Worm (Caenorhabditis elegans) whole organism, early embryonic: ENCODE measurements around the gene ubc-1.

Experiments used
- F13C5.2 ChIP-seq: sonication (generic microtip); optimal IDR thresholded peaks from 2 replicates; lab custom pipeline; 2017; ENCODE audit warnings: mild to moderate bottlenecking, missing genetic modification characterization, inconsistent platforms, missing compliant biosample characterization
- aly-1 ChIP-seq: sonication (generic microtip); optimal IDR thresholded peaks from 2 replicates; lab custom pipeline; 2016; ENCODE audit warnings: missing genetic modification characterization, missing compliant biosample characterization
- ama-1 ChIP-seq: fragments of 150-350 bp; optimal IDR thresholded peaks from 2 replicates; lab custom pipeline; 2014
- ceh-36 ChIP-seq: sonication (generic microtip); optimal IDR thresholded peaks from 2 replicates; lab custom pipeline; 2016; ENCODE audit warnings: missing genetic modification characterization, inconsistent platforms, missing compliant biosample characterization
- ets-7 ChIP-seq: sonication (generic microtip); optimal IDR thresholded peaks from 2 replicates; lab custom pipeline; 2016; ENCODE audit warnings: missing genotype, missing genetic modification characterization, missing compliant biosample characterization
- flt-1 ChIP-seq: fragments of 200-800 bp; sonication (Bioruptor generic); IDR thresholded peaks from 2 replicates; pipeline ENCODE4 v1.3.6; 2022; ENCODE audit warnings: missing genetic modification characterization, missing compliant biosample characterization
- hmbx-1 ChIP-seq: sonication (generic microtip); optimal IDR thresholded peaks from 2 replicates; lab custom pipeline; 2016; ENCODE audit warnings: mild to moderate bottlenecking, missing genetic modification characterization, missing compliant biosample characterization
- hmg-4 ChIP-seq: fragments of 200-800 bp; sonication (Bioruptor generic); optimal IDR thresholded peaks from 2 replicates; lab custom pipeline; 2018; ENCODE audit warnings: mild to moderate bottlenecking, missing genetic modification characterization, missing compliant biosample characterization
- scrt-1 ChIP-seq: fragments of 200-800 bp; sonication (Bioruptor generic); IDR thresholded peaks from 2 replicates; pipeline ENCODE4 v1.3.6; 2022; ENCODE audit warnings: missing genetic modification characterization, missing compliant biosample characterization
- sea-1 ChIP-seq: fragments of 200-800 bp; sonication (Bioruptor generic); conservative IDR thresholded peaks from 2 replicates; pipeline ENCODE4 v1.3.6; 2022; ENCODE audit warnings: missing genetic modification characterization, missing compliant biosample characterization
- tbx-11 ChIP-seq: fragments of 200-800 bp; sonication (Bioruptor generic); IDR thresholded peaks from 2 replicates; pipeline ENCODE4 v1.3.6; 2022; ENCODE audit warnings: missing genetic modification characterization, missing compliant biosample characterization
- tra-4 ChIP-seq: sonication (generic microtip); optimal IDR thresholded peaks from 2 replicates; lab custom pipeline; 2017; ENCODE audit warnings: missing genetic modification characterization, missing compliant biosample characterization

DNA sequence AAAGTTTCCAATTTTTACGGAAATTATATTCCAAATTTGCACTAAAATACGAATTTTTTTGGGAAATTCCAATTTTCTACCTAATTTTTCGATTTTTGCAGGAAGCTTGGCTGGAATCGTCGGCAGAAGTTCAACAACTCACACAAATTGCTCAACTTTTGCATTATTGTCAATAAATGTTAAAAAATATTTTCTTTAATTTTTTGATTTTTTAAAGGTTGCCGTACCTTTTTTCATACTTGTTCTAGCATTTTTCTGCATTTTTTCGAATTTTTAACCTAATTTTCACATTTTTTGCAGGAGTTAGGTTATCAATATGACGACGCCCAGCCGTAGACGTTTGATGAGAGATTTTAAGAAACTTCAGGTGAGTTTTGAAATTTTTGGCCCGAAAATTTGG, at the start of gene ubc-1:
- TF ChIP-seq scrt-1 (GFP tag; lab: Robert Waterston, UW) (no peak), flt-1 (GFP tag; lab: Robert Waterston, UW) (no peak), ama-1 (lab: Kevin White, UChicago) (no peak), hmg-4 (GFP tag; lab: Kevin White, UChicago) (no peak), ceh-36 (tag; lab: Kevin White, UChicago) (no peak), aly-1 (no peak), tra-4 (tag; lab: Kevin White, UChicago) (no peak), ets-7 (tag; lab: Kevin White, UChicago) (no peak), F13C5.2 (tag; lab: Kevin White, UChicago) (no peak), tbx-11 (GFP tag; lab: Robert Waterston, UW) (no peak), hmbx-1 (no peak), sea-1 (no peak)
